Fruit fly (Drosophila melanogaster) whole organism, prepupa: ENCODE measurements around the gene CG15747.

Source experiments
- CG11294 ChIP-seq: fragments of 200-800 bp; sonication (Bioruptor generic); IDR thresholded peaks from 2 replicates; pipeline ENCODE4 v1.3.6; 2022; ENCODE audit warnings: missing biosample characterization, missing genetic modification characterization
- CG11762 ChIP-seq: fragments of 200-800 bp; sonication (Bioruptor generic); optimal IDR thresholded peaks from 3 replicates; lab custom pipeline; 2016; ENCODE audit warnings: missing biosample characterization, missing genetic modification characterization; ENCODE audit not compliant: insufficient read depth
- CG11902 ChIP-seq: fragments of 200-800 bp; sonication (Bioruptor generic); optimal IDR thresholded peaks from 3 replicates; lab custom pipeline; 2016; ENCODE audit warnings: missing biosample characterization, missing genetic modification characterization
- CG15336 ChIP-seq: fragments of 200-800 bp; sonication (Bioruptor generic); IDR thresholded peaks from 2 replicates; pipeline ENCODE4 v1.3.6; 2022; ENCODE audit warnings: missing biosample characterization, missing genetic modification characterization
- CG1621 ChIP-seq: fragments of 200-800 bp; sonication (Bioruptor generic); optimal IDR thresholded peaks from 3 replicates; lab custom pipeline; 2018; ENCODE audit warnings: missing biosample characterization, mild to moderate bottlenecking, missing genetic modification characterization
- CG16779 ChIP-seq: fragments of 200-800 bp; sonication (Bioruptor generic); optimal IDR thresholded peaks from 3 replicates; lab custom pipeline; 2017; ENCODE audit warnings: missing biosample characterization, mild to moderate bottlenecking, missing genetic modification characterization
- CG3032 ChIP-seq: fragments of 200-800 bp; optimal IDR thresholded peaks from 2 replicates; lab custom pipeline; 2019; ENCODE audit warnings: missing biosample characterization, mild to moderate bottlenecking, missing genetic modification characterization, moderate library complexity
- CG31627 ChIP-seq: fragments of 200-800 bp; sonication (Bioruptor generic); optimal IDR thresholded peaks from 3 replicates; lab custom pipeline; 2016; ENCODE audit warnings: missing biosample characterization, missing genetic modification characterization
- CG3919 ChIP-seq: fragments of 200-800 bp; sonication (Bioruptor generic); optimal IDR thresholded peaks from 3 replicates; lab custom pipeline; 2016; ENCODE audit warnings: missing biosample characterization, missing genetic modification characterization
- CG6276 ChIP-seq: fragments of 200-800 bp; sonication (Bioruptor generic); optimal IDR thresholded peaks from 2 replicates; lab custom pipeline; 2017; ENCODE audit warnings: missing biosample characterization, mild to moderate bottlenecking, missing genetic modification characterization
- CG6792 ChIP-seq: fragments of 200-800 bp; sonication (Bioruptor generic); optimal IDR thresholded peaks from 3 replicates; lab custom pipeline; 2016; ENCODE audit warnings: missing biosample characterization, missing genetic modification characterization
- CG6854 ChIP-seq: fragments of 200-800 bp; sonication (Bioruptor generic); optimal IDR thresholded peaks from 2 replicates; lab custom pipeline; 2017; ENCODE audit warnings: missing biosample characterization, mild to moderate bottlenecking, missing genetic modification characterization
- CG8319 ChIP-seq: fragments of 200-800 bp; sonication (Bioruptor generic); optimal IDR thresholded peaks from 3 replicates; lab custom pipeline; 2016; ENCODE audit warnings: missing biosample characterization, missing genetic modification characterization
- CG8632 ChIP-seq: fragments of 200-800 bp; sonication (Bioruptor generic); optimal IDR thresholded peaks from 3 replicates; lab custom pipeline; 2016; ENCODE audit warnings: missing biosample characterization, missing genetic modification characterization
- CG9139 ChIP-seq: fragments of 200-800 bp; sonication (Bioruptor generic); optimal IDR thresholded peaks from 3 replicates; lab custom pipeline; 2017; ENCODE audit warnings: missing biosample characterization, mild to moderate bottlenecking, missing genetic modification characterization
- Eip75B ChIP-seq: fragments of 200-800 bp; sonication (Bioruptor generic); optimal IDR thresholded peaks from 3 replicates; lab custom pipeline; 2016; ENCODE audit warnings: missing biosample characterization, missing genetic modification characterization
- Eip78C ChIP-seq: fragments of 200-800 bp; sonication (Bioruptor generic); peaks from one replicate; lab custom pipeline; 2016; ENCODE audit warnings: missing biosample characterization, missing genetic modification characterization
- Eip93F ChIP-seq: fragments of 200-800 bp; sonication (Bioruptor generic); optimal IDR thresholded peaks from 2 replicates; lab custom pipeline; 2016; ENCODE audit warnings: missing biosample characterization, mild to moderate bottlenecking, missing genetic modification characterization
- Ets21C ChIP-seq: fragments of 200-800 bp; sonication (Bioruptor generic); optimal IDR thresholded peaks from 3 replicates; lab custom pipeline; 2016; ENCODE audit warnings: missing biosample characterization, missing genetic modification characterization
- Gug ChIP-seq: fragments of 200-800 bp; sonication (Bioruptor generic); IDR thresholded peaks from 2 replicates; pipeline ENCODE4 v1.3.6; 2022; ENCODE audit warnings: missing biosample characterization, missing genetic modification characterization
- Hr38 ChIP-seq: sonication (Bioruptor generic); optimal IDR thresholded peaks from 2 replicates; lab custom pipeline; 2016; ENCODE audit warnings: missing biosample characterization, missing genetic modification characterization
- Hr39 ChIP-seq: fragments of 200-800 bp; sonication (Bioruptor generic); optimal IDR thresholded peaks from 2 replicates; lab custom pipeline; 2016; ENCODE audit warnings: missing biosample characterization, missing genetic modification characterization
- Lpt ChIP-seq: fragments of 200-800 bp; sonication (Bioruptor generic); optimal IDR thresholded peaks from 3 replicates; lab custom pipeline; 2016; ENCODE audit warnings: missing biosample characterization, missing genetic modification characterization
- Met ChIP-seq: fragments of 200-800 bp; sonication (Bioruptor generic); optimal IDR thresholded peaks from 3 replicates; lab custom pipeline; 2016; ENCODE audit warnings: missing biosample characterization, missing genetic modification characterization
- OdsH ChIP-seq: fragments of 200-800 bp; sonication (Bioruptor generic); optimal IDR thresholded peaks from 3 replicates; lab custom pipeline; 2016; ENCODE audit warnings: missing biosample characterization, missing genetic modification characterization
- Sox102F ChIP-seq: fragments of 200-800 bp; sonication (Bioruptor generic); optimal IDR thresholded peaks from 2 replicates; lab custom pipeline; 2016; ENCODE audit warnings: missing biosample characterization, mild to moderate bottlenecking, missing genetic modification characterization
- Sox14 ChIP-seq: fragments of 200-800 bp; sonication (Bioruptor generic); optimal IDR thresholded peaks from 3 replicates; lab custom pipeline; 2016; ENCODE audit warnings: missing biosample characterization, missing genetic modification characterization
- Sox15 ChIP-seq: fragments of 200-800 bp; sonication (Bioruptor generic); optimal IDR thresholded peaks from 3 replicates; lab custom pipeline; 2016; ENCODE audit warnings: missing biosample characterization, missing genetic modification characterization
- achi ChIP-seq: fragments of 200-800 bp; sonication (Bioruptor generic); optimal IDR thresholded peaks from 3 replicates; lab custom pipeline; 2016; ENCODE audit warnings: missing biosample characterization, missing genetic modification characterization
- acj6 ChIP-seq: fragments of 200-800 bp; sonication (Bioruptor generic); optimal IDR thresholded peaks from 3 replicates; lab custom pipeline; 2016; ENCODE audit warnings: missing biosample characterization, missing genetic modification characterization
- cyc ChIP-seq: fragments of 200-800 bp; sonication (Bioruptor generic); optimal IDR thresholded peaks from 3 replicates; lab custom pipeline; 2016; ENCODE audit warnings: missing biosample characterization, missing genetic modification characterization
- dac ChIP-seq: fragments of 200-800 bp; sonication (Bioruptor generic); optimal IDR thresholded peaks from 2 replicates; lab custom pipeline; 2017; ENCODE audit warnings: missing biosample characterization, mild to moderate bottlenecking, missing genetic modification characterization
- dsx ChIP-seq: fragments of 200-800 bp; optimal IDR thresholded peaks from 3 replicates; lab custom pipeline; 2019; ENCODE audit warnings: missing biosample characterization, mild to moderate bottlenecking, missing genetic modification characterization, moderate library complexity; ENCODE audit not compliant: poor library complexity, severe bottlenecking
- eg ChIP-seq: fragments of 200-800 bp; sonication (Bioruptor generic); IDR thresholded peaks from 3 replicates; pipeline ENCODE4 v1.3.6; 2022; ENCODE audit warnings: missing biosample characterization, missing genetic modification characterization
- fd85E ChIP-seq: fragments of 200-800 bp; sonication (Bioruptor generic); optimal IDR thresholded peaks from 3 replicates; lab custom pipeline; 2016; ENCODE audit warnings: missing biosample characterization, missing genetic modification characterization
- fkh ChIP-seq: fragments of 200-800 bp; sonication (Bioruptor generic); optimal IDR thresholded peaks from 3 replicates; lab custom pipeline; 2017; ENCODE audit warnings: missing biosample characterization, mild to moderate bottlenecking, missing genetic modification characterization, moderate library complexity
- net ChIP-seq: fragments of 200-800 bp; sonication (Bioruptor generic); optimal IDR thresholded peaks from 3 replicates; lab custom pipeline; 2016; ENCODE audit warnings: missing biosample characterization, missing genetic modification characterization
- pdm3 ChIP-seq: fragments of 200-800 bp; sonication (Bioruptor generic); optimal IDR thresholded peaks from 3 replicates; lab custom pipeline; 2016; ENCODE audit warnings: missing biosample characterization, missing genetic modification characterization
- salr ChIP-seq, 2 experiments: fragments of 200-800 bp; sonication (Bioruptor generic); optimal IDR thresholded peaks; 3 replicates each; lab custom pipeline; 2016 to 2018; ENCODE audit warnings: missing biosample characterization in 2 of 2, missing genetic modification characterization in 2 of 2, mild to moderate bottlenecking in 1 of 2
- spab ChIP-seq: fragments of 200-800 bp; sonication (Bioruptor generic); optimal IDR thresholded peaks from 2 replicates; lab custom pipeline; 2017; ENCODE audit warnings: missing biosample characterization, mild to moderate bottlenecking, missing genetic modification characterization, missing genetic modification reagents
- ss ChIP-seq, 2 experiments: fragments of 200-800 bp; sonication (Bioruptor generic); optimal IDR thresholded peaks; 2 replicates in 1 of 2; 3 replicates in 1 of 2; lab custom pipeline; 2017 to 2018; ENCODE audit warnings: mild to moderate bottlenecking in 2 of 2, missing biosample characterization in 2 of 2, missing genetic modification characterization in 2 of 2, moderate library complexity in 1 of 2
- svp ChIP-seq: fragments of 200-800 bp; sonication (Bioruptor generic); peaks from one replicate; lab custom pipeline; 2016; ENCODE audit warnings: missing biosample characterization, missing genetic modification characterization
- vri ChIP-seq: fragments of 200-800 bp; sonication (Bioruptor generic); optimal IDR thresholded peaks from 3 replicates; lab custom pipeline; 2016; ENCODE audit warnings: missing biosample characterization, mild to moderate bottlenecking, missing genetic modification characterization

The CG15747 gene

dm6 chrX:13370826-13371703, 32.9 kb downstream of the CG15747 start (continued):
- no peak for TF ChIP-seq CG6854
- TF ChIP-seq CG15336 (GFP tag; lab: Robert Waterston, UW), result no peak
- TF ChIP-seq achi, result no peak
- TF ChIP-seq Sox14, result peak; percentile 24
- TF ChIP-seq Met (GFP tag; lab: Kevin White, UChicago), result peak; percentile 40
- no peak for TF ChIP-seq CG9139 (GFP tag; lab: Kevin White, UChicago)
- TF ChIP-seq Hr39, result peak; percentile 34
- TF ChIP-seq CG11294 (GFP tag; lab: Robert Waterston, UW), result no peak
- no peak for TF ChIP-seq pdm3 (GFP tag; lab: Kevin White, UChicago)
- TF ChIP-seq CG6792, result peak; percentile 26
- no peak for TF ChIP-seq CG16779 (tag; lab: Kevin White, UChicago)
- TF ChIP-seq CG6276, result no peak
- TF ChIP-seq cyc (GFP tag; lab: Kevin White, UChicago), result peak; percentile 10
- TF ChIP-seq Sox15, result no peak
- no peak for TF ChIP-seq dsx (GFP tag; lab: Kevin White, UChicago)
- TF ChIP-seq Sox102F, result no peak
- no peak for TF ChIP-seq CG8632
- TF ChIP-seq OdsH, result no peak
- TF ChIP-seq Eip78C (GFP tag; lab: Kevin White, UChicago), result peak; percentile 53
- TF ChIP-seq dac (GFP tag; lab: Kevin White, UChicago), result no peak

dm6 chrX:13371704-13372049, 33.6 kb downstream of the CG15747 start:
- TF ChIP-seq CG15336 (GFP tag; lab: Robert Waterston, UW) (no peak), CG8319 (GFP tag; lab: Kevin White, UChicago) (no peak), spab (GFP tag; lab: Kevin White, UChicago) (no peak), CG9139 (GFP tag; lab: Kevin White, UChicago) (no peak), fd85E (no peak), Eip78C (GFP tag; lab: Kevin White, UChicago) (peak; percentile 19), pdm3 (GFP tag; lab: Kevin White, UChicago) (no peak), CG1621 (tag; lab: Kevin White, UChicago) (no peak), svp (GFP tag; lab: Kevin White, UChicago) (peak; percentile 45), vri (peak; percentile 66), CG11902 (GFP tag; lab: Kevin White, UChicago) (no peak), dsx (GFP tag; lab: Kevin White, UChicago) (no peak)

dm6 chrX:13372512-13372911, 34.4 kb downstream of the CG15747 start:
- TF ChIP-seq ss (GFP tag; optimal IDR thresholded peaks at IDR 0.05; lab: Kevin White, UChicago), result peak in 1 of 2 experiments; percentile 30
- no peak for TF ChIP-seq Eip75B (GFP tag; lab: Kevin White, UChicago)
- TF ChIP-seq eg (GFP tag; lab: Robert Waterston, UW), result no peak
- TF ChIP-seq vri, result peak; percentile 71

- TF ChIP-seq CG11902 (GFP tag; lab: Kevin White, UChicago) (peak; percentile 72), CG8632 (peak; percentile 91), CG31627 (peak; percentile 77), net (GFP tag; lab: Kevin White, UChicago) (peak; percentile 91), Gug (GFP tag; lab: Robert Waterston, UW) (peak; percentile 81), Eip93F (GFP tag; lab: Kevin White, UChicago) (peak; percentile 3), salr (GFP tag; optimal IDR thresholded peaks at IDR 0.05; lab: Kevin White, UChicago) (peak; percentile 71 to 81), CG9139 (GFP tag; lab: Kevin White, UChicago) (peak; percentile 73), Hr39 (peak; percentile 77), Lpt (GFP tag; lab: Kevin White, UChicago) (peak; percentile 69), acj6 (GFP tag; lab: Kevin White, UChicago) (peak; percentile 70), Hr38 (GFP tag; lab: Kevin White, UChicago) (no peak), Sox14 (peak; percentile 80), CG3032 (tag; lab: Kevin White, UChicago) (peak; percentile 82), Ets21C (GFP tag; lab: Kevin White, UChicago) (peak; percentile 66), CG11762 (GFP tag; lab: Kevin White, UChicago) (peak; percentile 86), fkh (GFP tag; lab: Kevin White, UChicago) (peak; percentile 71), achi (peak; percentile 88), spab (GFP tag; lab: Kevin White, UChicago) (peak; percentile 80), CG3919 (GFP tag; lab: Kevin White, UChicago) (peak; percentile 90)
Measured at dm6 chrX:13373239-13374153, 35.4 kb downstream of the CG15747 start.
